Worm (Caenorhabditis elegans) whole organism, L4 larva: ENCODE data around the gene ubxn-4.
A peak's percentile ranks its signal among the peaks of the same experiment; 100 is the strongest.

Experiments used
- F10B5.3 ChIP-seq: sonication (generic microtip); optimal IDR thresholded peaks from 2 replicates; lab custom pipeline; 2016; ENCODE audit warnings: mild to moderate bottlenecking, missing genetic modification characterization, missing compliant biosample characterization
- F37D6.2 ChIP-seq: sonication (generic microtip); optimal IDR thresholded peaks from 2 replicates; lab custom pipeline; 2016; ENCODE audit warnings: mild to moderate bottlenecking, missing genetic modification characterization, missing compliant biosample characterization
- F49E8.2 ChIP-seq: sonication (generic microtip); optimal IDR thresholded peaks from 2 replicates; lab custom pipeline; 2016; ENCODE audit warnings: missing compliant biosample characterization, mild to moderate bottlenecking, missing genetic modification characterization, borderline replicate concordance
- R02D3.7 ChIP-seq: fragments of 150-350 bp; sonication (generic microtip); optimal IDR thresholded peaks from 3 replicates; lab custom pipeline; 2014; ENCODE audit warnings: missing biosample characterization, missing genetic modification characterization
- T20F7.1 ChIP-seq: fragments of 200-800 bp; sonication (Bioruptor generic); optimal IDR thresholded peaks from 2 replicates; lab custom pipeline; 2018; ENCODE audit warnings: mild to moderate bottlenecking, missing genetic modification characterization, missing compliant biosample characterization
- T26A8.4 ChIP-seq: fragments of 200-800 bp; sonication (Bioruptor generic); IDR thresholded peaks from 2 replicates; pipeline ENCODE4 v1.3.6; 2022; ENCODE audit warnings: missing genetic modification characterization, missing compliant biosample characterization
- Y75B8A.6 ChIP-seq: fragments of 200-800 bp; sonication (Bioruptor generic); IDR thresholded peaks from 2 replicates; pipeline ENCODE4 v1.3.6; 2022; ENCODE audit warnings: missing genetic modification reagents, missing genetic modification characterization, missing compliant biosample characterization
- ZK337.2 ChIP-seq: fragments of 200-800 bp; sonication (Bioruptor generic); IDR thresholded peaks from 2 replicates; pipeline ENCODE4 v1.3.6; 2022; ENCODE audit warnings: missing genetic modification reagents, missing genetic modification characterization, missing compliant biosample characterization
- aha-1 ChIP-seq: fragments of 150-350 bp; peaks from one replicate; lab custom pipeline; 2014; ENCODE audit warnings: missing biosample characterization, missing genetic modification characterization
- aly-2 ChIP-seq: sonication (generic microtip); optimal IDR thresholded peaks from 2 replicates; lab custom pipeline; 2018; ENCODE audit warnings: missing biosample characterization, missing genetic modification characterization
- attf-4 ChIP-seq: sonication (generic microtip); optimal IDR thresholded peaks from 3 replicates; lab custom pipeline; 2017; ENCODE audit warnings: missing biosample characterization, missing genetic modification characterization
- ceh-62 ChIP-seq: sonication (generic microtip); optimal IDR thresholded peaks from 2 replicates; lab custom pipeline; 2017; ENCODE audit warnings: missing biosample characterization, missing genetic modification characterization
- daf-12 ChIP-seq: fragments of 150-350 bp; optimal IDR thresholded peaks from 2 replicates; lab custom pipeline; 2014; ENCODE audit warnings: missing biosample characterization, missing genetic modification reagents, missing genetic modification characterization
- dmd-9 ChIP-seq: fragments of 200-800 bp; sonication (Bioruptor generic); IDR thresholded peaks from 2 replicates; pipeline ENCODE4 v1.3.6; 2022; ENCODE audit warnings: missing genetic modification reagents, missing genetic modification characterization, missing compliant biosample characterization
- dpl-1 ChIP-seq: fragments of 150-350 bp; optimal IDR thresholded peaks from 2 replicates; lab custom pipeline; 2014; ENCODE audit warnings: missing biosample characterization, missing genetic modification reagents, missing genetic modification characterization
- egl-43 ChIP-seq: fragments of 200-800 bp; sonication (Bioruptor generic); IDR thresholded peaks from 2 replicates; pipeline ENCODE4 v1.3.6; 2022; ENCODE audit warnings: missing genetic modification reagents, missing genetic modification characterization, missing compliant biosample characterization
- hif-1 ChIP-seq, 2 experiments: sonication (generic microtip); optimal IDR thresholded peaks; 2 replicates each; lab custom pipeline; 2016 to 2017; ENCODE audit warnings: missing compliant biosample characterization in 2 of 2, missing genetic modification characterization in 2 of 2, missing genetic modification reagents in 2 of 2, missing genotype in 2 of 2, mild to moderate bottlenecking in 1 of 2
- jun-1 ChIP-seq: fragments of 150-350 bp; optimal IDR thresholded peaks from 2 replicates; lab custom pipeline; 2014; ENCODE audit warnings: missing biosample characterization, missing genetic modification reagents, missing genetic modification characterization
- lim-7 ChIP-seq: fragments of 200-800 bp; sonication (Bioruptor generic); IDR thresholded peaks from 2 replicates; pipeline ENCODE4 v1.3.6; 2022; ENCODE audit warnings: missing genetic modification characterization, missing compliant biosample characterization
- lin-1 ChIP-seq: fragments of 200-800 bp; sonication (Bioruptor generic); IDR thresholded peaks from 2 replicates; pipeline ENCODE4 v1.3.6; 2022; ENCODE audit warnings: missing genetic modification reagents, missing genetic modification characterization, missing compliant biosample characterization
- lin-13 ChIP-seq: fragments of 150-350 bp; optimal IDR thresholded peaks from 2 replicates; lab custom pipeline; 2014; ENCODE audit warnings: missing biosample characterization, missing genetic modification reagents, missing genetic modification characterization
- mdl-1 ChIP-seq, 2 experiments: fragments of 150-350 bp in 1 of 2; sonication (generic microtip) in 1 of 2; optimal IDR thresholded peaks; 2 replicates each; lab custom pipeline; 2014 to 2017; ENCODE audit warnings: missing biosample characterization in 2 of 2, missing genetic modification characterization in 2 of 2
- mdt-29 ChIP-seq: fragments of 200-800 bp; sonication (Bioruptor generic); IDR thresholded peaks from 2 replicates; pipeline ENCODE4 v1.3.6; 2022; ENCODE audit warnings: missing genetic modification reagents, missing genetic modification characterization, missing compliant biosample characterization
- mes-2 ChIP-seq: sonication (generic microtip); optimal IDR thresholded peaks from 2 replicates; lab custom pipeline; 2016; ENCODE audit warnings: missing genotype, mild to moderate bottlenecking, missing genetic modification characterization, missing compliant biosample characterization; ENCODE audit not compliant: poor library complexity, severe bottlenecking
- mxl-3 ChIP-seq: fragments of 200-800 bp; sonication (Bioruptor generic); optimal IDR thresholded peaks from 2 replicates; lab custom pipeline; 2018; ENCODE audit warnings: mild to moderate bottlenecking, missing genetic modification characterization, missing compliant biosample characterization
- nhr-102 ChIP-seq: sonication (generic microtip); optimal IDR thresholded peaks from 2 replicates; lab custom pipeline; 2016; ENCODE audit warnings: mild to moderate bottlenecking, missing genetic modification characterization, moderate library complexity, missing compliant biosample characterization
- nhr-111 ChIP-seq: fragments of 200-800 bp; sonication (Bioruptor generic); optimal IDR thresholded peaks from 2 replicates; lab custom pipeline; 2018; ENCODE audit warnings: mild to moderate bottlenecking, missing genetic modification characterization, missing compliant biosample characterization
- nhr-237 ChIP-seq: sonication (generic microtip); optimal IDR thresholded peaks from 2 replicates; lab custom pipeline; 2017; ENCODE audit warnings: missing biosample characterization, missing genetic modification characterization
- nhr-25 ChIP-seq: sonication (generic microtip); optimal IDR thresholded peaks from 2 replicates; lab custom pipeline; 2017; ENCODE audit warnings: missing genetic modification characterization, mild to moderate bottlenecking, missing compliant biosample characterization, antibody characterized with exemption, moderate library complexity, borderline replicate concordance; ENCODE audit not compliant: insufficient read depth
- nhr-28 ChIP-seq: fragments of 150-350 bp; optimal IDR thresholded peaks from 2 replicates; lab custom pipeline; 2014; ENCODE audit warnings: missing biosample characterization, missing genetic modification characterization
- nhr-6 ChIP-seq: fragments of 150-350 bp; optimal IDR thresholded peaks from 2 replicates; lab custom pipeline; 2014; ENCODE audit warnings: missing biosample characterization, missing genetic modification characterization
- php-3 ChIP-seq: fragments of 200-800 bp; sonication (Bioruptor generic); IDR thresholded peaks from 2 replicates; pipeline ENCODE4 v1.3.6; 2022; ENCODE audit warnings: missing genetic modification reagents, missing genetic modification characterization, missing compliant biosample characterization
- pqm-1 ChIP-seq: sonication (generic microtip); optimal IDR thresholded peaks from 2 replicates; lab custom pipeline; 2017; ENCODE audit warnings: missing biosample characterization, missing genetic modification characterization
- set-16 ChIP-seq: fragments of 200-800 bp; sonication (Bioruptor generic); IDR thresholded peaks from 2 replicates; pipeline ENCODE4 v1.3.6; 2022; ENCODE audit warnings: missing genetic modification reagents, missing genetic modification characterization, missing compliant biosample characterization
- snpc-4 ChIP-seq: fragments of 150-350 bp; optimal IDR thresholded peaks from 2 replicates; lab custom pipeline; 2014; ENCODE audit warnings: missing biosample characterization, missing genetic modification characterization
- unc-130 ChIP-seq: sonication (generic microtip); optimal IDR thresholded peaks from 2 replicates; lab custom pipeline; 2016; ENCODE audit warnings: missing genetic modification reagents, missing genetic modification characterization, missing compliant biosample characterization
- zag-1 ChIP-seq: fragments of 150-350 bp; optimal IDR thresholded peaks from 2 replicates; lab custom pipeline; 2014; ENCODE audit warnings: missing biosample characterization, missing genetic modification characterization
- zip-11 ChIP-seq: fragments of 200-800 bp; sonication (Bioruptor generic); IDR thresholded peaks from 2 replicates; pipeline ENCODE4 v1.3.6; 2022; ENCODE audit warnings: missing genetic modification characterization, missing compliant biosample characterization
- ztf-11 ChIP-seq: fragments of 150-350 bp; optimal IDR thresholded peaks from 2 replicates; lab custom pipeline; 2014; ENCODE audit warnings: missing biosample characterization, missing genetic modification characterization
- ztf-7 ChIP-seq: fragments of 150-350 bp; optimal IDR thresholded peaks from 2 replicates; lab custom pipeline; 2014; ENCODE audit warnings: missing biosample characterization, missing genetic modification characterization

Gene ubxn-4

ce11 chrIII:8370846-8371257 is 34.5 kb downstream of the ubxn-4 start (continued):
- TF ChIP-seq zip-11 (GFP tag; lab: Robert Waterston, UW) (no peak), set-16 (GFP tag; lab: Robert Waterston, UW) (no peak), snpc-4 (tag; lab: Kevin White, UChicago) (no peak), nhr-6 (tag; lab: Kevin White, UChicago) (peak; percentile 44), unc-130 (no peak), nhr-28 (peak; percentile 53)

DNA sequence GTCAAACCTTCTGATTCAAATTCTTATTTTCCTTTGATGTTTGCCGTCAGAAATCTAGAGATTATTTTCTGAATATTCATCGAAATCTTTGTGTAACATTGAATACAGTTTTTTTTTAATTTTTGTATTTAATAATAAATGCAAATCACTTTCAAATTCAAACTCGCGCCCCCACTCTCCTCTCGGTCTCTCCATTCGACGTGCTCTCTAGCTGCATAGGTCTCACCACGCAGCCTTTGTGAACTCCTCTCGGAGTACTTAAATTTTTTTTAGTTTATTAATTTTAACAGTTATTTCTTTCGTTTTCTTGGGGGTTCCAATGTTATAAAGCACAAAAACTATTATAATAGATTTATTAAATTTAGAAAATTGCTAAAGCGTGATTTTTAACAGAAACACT is 35.2 kb downstream of the ubxn-4 start:
- TF ChIP-seq mes-2 (tag; lab: Kevin White, UChicago) = peak; percentile 24
- TF ChIP-seq dpl-1 (GFP tag; lab: Kevin White, UChicago) = peak; percentile 37
- TF ChIP-seq nhr-237 (tag; lab: Kevin White, UChicago) = no peak

DNA sequence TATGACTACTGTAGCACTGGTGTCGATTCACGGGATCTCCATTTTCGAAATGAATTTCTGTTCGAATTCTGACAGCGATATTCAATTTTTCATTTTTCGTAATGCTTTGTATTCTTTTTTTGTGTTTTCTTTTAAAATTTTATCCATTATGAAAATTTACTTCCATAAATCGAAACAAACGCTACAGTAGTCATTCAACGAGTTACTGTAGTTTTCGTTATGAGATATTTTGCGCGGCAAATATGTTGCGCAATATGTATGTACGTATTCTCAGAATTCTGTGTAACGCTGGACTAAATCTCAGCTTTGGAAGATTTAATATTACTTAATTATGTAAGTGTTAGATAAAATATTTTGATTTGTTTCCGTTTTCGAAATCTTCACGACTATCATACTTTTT is 36.2 kb downstream of the ubxn-4 start:
- TF ChIP-seq ZK337.2 (GFP tag; lab: Robert Waterston, UW) (no peak), lim-7 (no peak), aly-2 (tag; lab: Kevin White, UChicago) (no peak), dmd-9 (GFP tag; lab: Robert Waterston, UW) (no peak), zag-1 (no peak), egl-43 (GFP tag; lab: Robert Waterston, UW) (no peak), mxl-3 (GFP tag; lab: Kevin White, UChicago) (no peak), daf-12 (no peak), lin-13 (GFP tag; lab: Kevin White, UChicago) (no peak), nhr-102 (no peak)

DNA sequence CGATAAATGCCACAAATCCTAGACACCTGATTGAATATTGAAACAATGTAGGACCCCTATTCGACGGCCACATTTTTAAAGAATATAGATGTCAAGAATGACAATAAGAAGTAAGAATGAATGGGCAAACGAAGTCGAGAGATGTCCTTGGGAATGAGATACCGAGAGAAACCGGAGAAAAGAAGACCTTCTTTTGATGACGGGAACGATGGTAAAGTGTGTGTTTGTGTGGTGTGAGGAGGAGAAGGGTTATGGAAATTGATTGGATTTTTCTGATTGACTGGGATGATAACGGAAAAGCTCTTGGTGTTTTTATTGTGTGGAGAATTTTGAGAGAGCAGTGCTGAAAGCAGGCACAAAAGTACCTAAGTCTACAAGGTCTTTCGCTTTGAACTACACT is 36.7 kb downstream of the ubxn-4 start, which contains the start of gene R05D3.9:
TSS of gene R05D3.9 (minus strand) at position 101 of the 400 bp plus-strand sequence.
- TF ChIP-seq Y75B8A.6 (GFP tag; lab: Robert Waterston, UW) (no peak), ceh-62 (tag; lab: Kevin White, UChicago) (no peak), attf-4 (tag; lab: Kevin White, UChicago) (no peak), F49E8.2 (tag; lab: Kevin White, UChicago) (no peak), hif-1 (tag; optimal IDR thresholded peaks at IDR 0.05; lab: Kevin White, UChicago) (no peak), nhr-111 (GFP tag; lab: Kevin White, UChicago) (no peak), mdt-29 (GFP tag; lab: Robert Waterston, UW) (no peak), set-16 (GFP tag; lab: Robert Waterston, UW) (no peak)
- TF ChIP-seq, all 104 proteins: peak for 0

DNA sequence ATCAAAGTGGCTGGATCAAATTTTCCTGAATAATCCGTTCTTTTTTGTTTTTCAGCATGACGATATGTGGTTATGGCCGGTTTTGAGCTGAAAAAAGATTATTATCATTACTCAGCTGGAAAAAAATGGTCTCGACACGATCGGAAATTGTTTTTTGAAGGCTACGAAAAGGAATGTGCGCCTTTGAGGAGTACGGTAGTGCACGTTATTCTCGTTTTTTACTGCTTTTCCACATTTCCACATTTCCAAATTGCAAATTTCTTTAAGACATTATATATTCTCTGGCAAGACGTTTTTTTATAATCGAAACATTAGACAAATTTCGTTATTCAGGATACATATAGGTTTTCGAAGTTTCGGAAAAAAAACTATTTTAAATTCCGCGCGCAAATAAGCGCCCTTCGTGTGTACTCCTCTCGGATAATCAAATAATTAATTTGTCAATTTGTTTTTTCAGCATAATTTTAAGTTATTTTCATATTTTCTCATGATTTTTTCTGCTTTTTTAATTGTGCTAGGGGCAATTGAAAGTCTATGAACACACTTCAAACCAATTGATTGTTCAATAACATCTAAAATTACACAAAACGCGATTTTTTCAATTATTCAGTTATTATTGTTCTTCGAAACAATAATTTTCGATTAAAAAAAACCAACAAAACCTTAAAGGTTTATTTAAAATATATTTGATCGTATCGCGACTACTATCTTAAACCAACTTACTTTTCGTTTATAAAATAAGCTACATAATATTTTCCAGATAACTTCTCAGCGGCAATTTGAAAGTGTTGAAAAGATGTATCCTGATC is 41.9 kb downstream of the ubxn-4 start, which contains the start of gene R05D3.3:
TSS of gene R05D3.3 (plus strand) at position 759 of the 809 bp plus-strand sequence.
- TF ChIP-seq dpl-1 (GFP tag; lab: Kevin White, UChicago) = peak; percentile 25
- TF ChIP-seq mxl-3 (GFP tag; lab: Kevin White, UChicago) = no peak
- peak; percentile 83 for TF ChIP-seq aha-1 (tag; lab: Kevin White, UChicago)

ce11 chrIII:8358213-8358672 is 47.1 kb downstream of the ubxn-4 start, which contains the start of the genes R05D3.8 and rfp-1:
TSS of gene R05D3.8 (minus strand) at chrIII:8358327.
TSS of gene rfp-1 (plus strand) at chrIII:8358622.
- peak; percentile 25 for TF ChIP-seq mxl-3 (GFP tag; lab: Kevin White, UChicago)
- no peak for TF ChIP-seq ztf-7 (tag; lab: Kevin White, UChicago)
- no peak for TF ChIP-seq php-3
- peak; percentile 3 for TF ChIP-seq pqm-1
- TF ChIP-seq F10B5.3 (tag; lab: Kevin White, UChicago) = no peak
- TF ChIP-seq jun-1 (tag; lab: Kevin White, UChicago) = no peak
- peak; percentile 89 for TF ChIP-seq mes-2 (tag; lab: Kevin White, UChicago)
- no peak for TF ChIP-seq dmd-9 (GFP tag; lab: Robert Waterston, UW)
- peak; percentile 73 for TF ChIP-seq T20F7.1
- no peak for TF ChIP-seq ztf-11 (tag; lab: Kevin White, UChicago)
- TF ChIP-seq nhr-25 (tag; lab: Kevin White, UChicago) = peak; percentile 76
- TF ChIP-seq R02D3.7 = peak; percentile 97
- TF ChIP-seq lin-1 (GFP tag; lab: Robert Waterston, UW) = 0 out of 2 replicates have a peak, but pooled peaks have one; percentile 27
- peak; percentile 39 for TF ChIP-seq F37D6.2 (tag; lab: Kevin White, UChicago)
- peak; percentile 45; the same call in 1 of the 2 replicates for TF ChIP-seq T26A8.4
- TF ChIP-seq mdl-1 (tag; optimal IDR thresholded peaks at IDR 0.05; lab: Kevin White, UChicago) = peak in 1 of 2 experiments; percentile 28
